Fruit fly (Drosophila melanogaster) whole organism, pupa: ENCODE measurements around the gene CG17294.

Source experiments
- CG15710 ChIP-seq: fragments of 200-800 bp; sonication (Bioruptor generic); optimal IDR thresholded peaks from 2 replicates; lab custom pipeline; 2018; ENCODE audit warnings: missing biosample characterization, mild to moderate bottlenecking, missing genetic modification characterization, moderate library complexity
- CG8159 ChIP-seq: fragments of 200-800 bp; sonication (Bioruptor generic); optimal IDR thresholded peaks from 3 replicates; lab custom pipeline; 2018; ENCODE audit warnings: missing biosample characterization, mild to moderate bottlenecking, missing genetic modification characterization, moderate library complexity
- CG8301 ChIP-seq: fragments of 200-800 bp; sonication (Bioruptor generic); optimal IDR thresholded peaks from 2 replicates; lab custom pipeline; 2018; ENCODE audit warnings: missing biosample characterization, mild to moderate bottlenecking, missing genetic modification characterization

DNA sequence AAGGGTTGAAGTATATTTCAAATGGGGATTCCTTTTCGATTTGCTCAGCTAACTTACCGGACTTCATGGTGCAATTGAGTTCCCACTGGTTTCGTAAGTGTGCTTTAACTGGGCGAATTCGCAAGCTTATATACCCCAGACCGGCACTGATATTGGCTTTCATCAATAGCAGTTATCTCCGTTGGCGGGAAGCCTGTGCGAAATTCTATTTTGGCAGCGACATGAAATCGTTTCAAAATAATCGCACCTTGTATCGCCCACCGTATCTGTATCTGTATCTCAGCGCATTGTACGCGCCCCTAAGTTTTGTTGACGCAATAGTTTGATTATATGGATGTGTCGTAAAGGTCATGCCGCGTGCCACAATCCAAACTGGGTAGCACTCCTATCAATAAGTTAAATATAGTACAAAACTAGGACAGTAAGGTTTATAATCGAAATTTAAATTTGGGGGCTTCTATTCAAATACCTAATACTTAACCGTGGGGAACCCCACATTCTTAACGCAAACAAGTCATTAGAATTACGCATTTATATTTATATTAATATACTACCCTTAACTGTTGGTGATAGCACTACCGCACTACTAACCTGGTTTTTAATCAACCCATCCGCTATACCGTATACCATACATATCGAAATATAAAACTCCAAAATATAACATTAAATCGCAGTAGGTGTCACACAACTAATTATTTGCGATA is 19.3 kb downstream of the CG17294 start, which contains the start of the genes Peritrophin-15a and CG13385:
- TF ChIP-seq CG15710 (tag; lab: Kevin White, UChicago) (no peak), CG8301 (tag; lab: Kevin White, UChicago) (no peak), CG8159 (no peak)
